Worm (Caenorhabditis elegans) whole organism, midembryonic: Measurements from ENCODE around the gene stdh-2.

Experiments
- flt-1 ChIP-seq: fragments of 200-800 bp; sonication (Bioruptor generic); IDR thresholded peaks from 2 replicates; pipeline ENCODE4 v1.3.6; 2022; ENCODE audit warnings: missing genetic modification characterization, missing compliant biosample characterization
- klf-2 ChIP-seq: fragments of 200-800 bp; sonication (Bioruptor generic); conservative IDR thresholded peaks from 2 replicates; pipeline ENCODE4 v1.3.6; 2022; ENCODE audit warnings: missing genetic modification reagents, missing genetic modification characterization, missing compliant biosample characterization
- med-1 ChIP-seq: sonication (generic microtip); optimal IDR thresholded peaks from 2 replicates; lab custom pipeline; 2017; ENCODE audit warnings: missing genetic modification characterization, mild to moderate bottlenecking, missing compliant biosample characterization, antibody characterized with exemption, missing genetic modification reagents; ENCODE audit not compliant: insufficient read depth
- ref-1 ChIP-seq: fragments of 200-800 bp; sonication (Bioruptor generic); conservative IDR thresholded peaks from 2 replicates; pipeline ENCODE4 v1.3.6; 2022; ENCODE audit warnings: missing genetic modification reagents, missing genetic modification characterization, missing compliant biosample characterization
- tab-1 ChIP-seq: fragments of 200-800 bp; sonication (Bioruptor generic); IDR thresholded peaks from 2 replicates; pipeline ENCODE4 v1.3.6; 2022; ENCODE audit warnings: missing genetic modification characterization, missing compliant biosample characterization
- ztf-23 ChIP-seq: fragments of 200-800 bp; sonication (Bioruptor generic); IDR thresholded peaks from 2 replicates; pipeline ENCODE4 v1.3.6; 2022; ENCODE audit warnings: missing genetic modification reagents, missing genetic modification characterization, missing compliant biosample characterization
- ztf-29 ChIP-seq: fragments of 200-800 bp; sonication (Bioruptor generic); IDR thresholded peaks from 2 replicates; pipeline ENCODE4 v1.3.6; 2022; ENCODE audit warnings: missing genetic modification reagents, missing genetic modification characterization, missing compliant biosample characterization

- TF ChIP-seq klf-2 (GFP tag; lab: Robert Waterston, UW) (no peak), flt-1 (GFP tag; lab: Robert Waterston, UW) (no peak), ref-1 (no peak), med-1 (GFP tag; lab: Kevin White, UChicago) (no peak), tab-1 (no peak), ztf-29 (GFP tag; lab: Robert Waterston, UW) (no peak), ztf-23 (no peak)
Measured at ce11 chrV:16229439-16229838, 5.3 kb downstream of the stdh-2 start.
